Worm (Caenorhabditis elegans) whole organism, L4/young adult: ENCODE results near the gene K04G11.3.

Experiments used
- dao-5 ChIP-seq: sonication (generic microtip); optimal IDR thresholded peaks from 2 replicates; lab custom pipeline; 2016; ENCODE audit warnings: missing genotype, missing genetic modification characterization, moderate library complexity, missing compliant biosample characterization
- him-1 ChIP-seq: sonication (generic microtip); optimal IDR thresholded peaks from 2 replicates; lab custom pipeline; 2016; ENCODE audit warnings: missing genotype, missing genetic modification reagents, missing genetic modification characterization, missing compliant biosample characterization

DNA sequence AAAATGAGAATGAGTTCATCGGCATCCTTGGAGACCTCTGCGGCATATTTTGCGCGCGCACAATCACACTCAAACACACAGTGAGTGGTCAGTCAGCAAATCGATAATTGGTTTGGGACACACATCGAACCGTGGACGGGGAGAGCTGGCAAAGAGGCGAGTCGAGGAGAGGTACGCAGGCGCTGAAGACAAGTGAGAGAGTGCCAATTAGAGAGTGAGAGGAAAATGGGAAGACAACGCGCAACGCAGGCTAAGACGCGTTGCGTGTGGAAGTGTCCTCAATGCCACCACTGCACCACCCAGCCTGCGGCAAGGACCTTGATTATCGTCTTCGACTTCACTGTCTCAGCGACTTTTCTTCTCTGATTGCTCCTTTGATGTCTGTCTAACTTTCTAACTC is 50.3 kb downstream of the K04G11.3 start:
- peak; percentile 48 for TF ChIP-seq him-1 (tag; lab: Kevin White, UChicago)
- TF ChIP-seq dao-5 (tag; lab: Kevin White, UChicago): no peak
